Worm (Caenorhabditis elegans): ENCODE data around the gene dnj-17.

Gene dnj-17

DNA sequence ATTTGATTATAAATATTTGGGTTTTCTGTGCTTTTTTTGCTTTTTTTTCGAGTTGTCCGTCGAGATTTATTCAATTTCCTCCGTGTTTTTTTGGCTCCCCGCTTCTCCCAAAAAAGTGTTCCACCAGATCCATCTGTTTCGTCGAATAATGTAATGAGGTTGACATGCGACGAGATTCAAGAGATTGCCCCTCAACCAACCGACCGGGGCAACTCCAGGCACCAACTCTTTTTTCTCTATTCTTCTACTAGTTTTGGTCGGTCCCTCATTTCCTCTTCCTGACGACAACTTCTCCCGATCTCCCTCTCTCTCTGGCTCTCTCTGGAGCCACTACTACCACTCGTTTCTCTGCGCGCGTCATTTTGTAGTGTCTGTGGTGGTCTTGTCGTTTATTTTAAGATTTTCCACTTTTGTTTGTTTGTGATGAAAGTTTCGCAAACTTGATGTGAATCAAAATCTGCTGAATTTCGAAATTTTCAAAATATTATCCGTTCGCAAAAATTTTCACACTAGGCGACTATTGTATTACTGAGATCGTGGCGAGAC is 45.3 kb downstream of the dnj-17 start:
- no peak for TF ChIP-seq unc-62 (GFP tag; optimal IDR thresholded peaks at IDR 0.05)

DNA sequence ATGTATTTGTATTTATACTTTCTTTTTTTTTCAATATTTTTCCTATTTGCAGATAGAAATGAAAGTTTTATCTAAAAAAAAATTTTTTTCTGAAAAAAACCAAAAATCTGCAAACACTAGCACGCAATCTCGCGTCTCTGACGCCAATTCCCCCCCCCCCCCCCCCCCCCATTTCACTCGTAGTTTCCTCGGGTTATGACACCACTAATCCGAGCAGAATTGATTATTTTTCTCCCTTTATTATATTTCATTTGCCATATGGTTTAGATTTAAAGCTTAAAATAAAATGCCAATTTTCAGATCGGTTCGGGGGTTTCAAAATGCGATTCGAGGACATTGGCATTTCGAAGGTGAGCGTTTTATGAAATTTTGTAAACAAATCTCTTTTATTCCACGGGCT is 46.4 kb downstream of the dnj-17 start, which contains the start of gene mtm-6:
Gene mtm-6, plus strand, starts transcription at position 301 of the 400 bp plus-strand sequence.
- no peak for TF ChIP-seq unc-62 (GFP tag; optimal IDR thresholded peaks at IDR 0.05)

DNA sequence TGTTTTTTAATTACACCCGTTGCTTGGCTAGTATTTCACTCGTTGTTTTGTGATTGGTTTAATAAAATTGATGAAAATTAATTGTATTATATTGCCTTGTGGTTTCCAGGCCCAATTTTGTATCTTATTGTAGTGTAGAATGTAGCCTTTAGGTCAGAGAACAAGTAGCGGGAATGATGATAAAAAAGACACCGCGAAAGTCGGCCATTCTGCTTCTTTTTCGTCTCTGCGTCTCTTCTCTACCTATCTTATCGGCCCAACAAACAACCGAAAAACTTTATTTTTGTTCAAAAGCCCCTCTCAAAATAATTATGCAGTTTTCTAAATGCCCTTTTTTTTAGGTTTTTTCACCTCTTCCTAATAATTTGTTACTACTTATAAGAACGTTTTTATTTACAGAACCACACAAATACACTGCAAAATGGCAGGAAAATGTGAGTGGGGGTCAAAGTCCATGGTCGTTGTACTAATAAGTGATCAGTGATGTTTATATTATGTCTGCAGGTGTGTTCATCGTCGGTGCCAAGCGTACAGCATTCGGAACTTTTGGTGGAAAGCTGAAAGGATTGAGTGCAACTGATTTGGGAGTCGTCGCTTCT is 48.5 kb downstream of the dnj-17 start, which contains the start of gene acaa-2:
Gene acaa-2, plus strand, starts transcription at position 400 of the 599 bp plus-strand sequence.
- TF ChIP-seq unc-62 (GFP tag; optimal IDR thresholded peaks at IDR 0.05): no peak

ce11 chrIII:13343562-13344139 is 49.5 kb downstream of the dnj-17 start:
- no peak for TF ChIP-seq unc-62 (GFP tag; optimal IDR thresholded peaks at IDR 0.05)

ce11 chrIII:13343117-13343516 is 50.0 kb downstream of the dnj-17 start, which contains the start of gene ife-1:
ife-1 (plus strand) TSS chrIII:13343417.
- TF ChIP-seq unc-62 (GFP tag; optimal IDR thresholded peaks at IDR 0.05): no peak

DNA sequence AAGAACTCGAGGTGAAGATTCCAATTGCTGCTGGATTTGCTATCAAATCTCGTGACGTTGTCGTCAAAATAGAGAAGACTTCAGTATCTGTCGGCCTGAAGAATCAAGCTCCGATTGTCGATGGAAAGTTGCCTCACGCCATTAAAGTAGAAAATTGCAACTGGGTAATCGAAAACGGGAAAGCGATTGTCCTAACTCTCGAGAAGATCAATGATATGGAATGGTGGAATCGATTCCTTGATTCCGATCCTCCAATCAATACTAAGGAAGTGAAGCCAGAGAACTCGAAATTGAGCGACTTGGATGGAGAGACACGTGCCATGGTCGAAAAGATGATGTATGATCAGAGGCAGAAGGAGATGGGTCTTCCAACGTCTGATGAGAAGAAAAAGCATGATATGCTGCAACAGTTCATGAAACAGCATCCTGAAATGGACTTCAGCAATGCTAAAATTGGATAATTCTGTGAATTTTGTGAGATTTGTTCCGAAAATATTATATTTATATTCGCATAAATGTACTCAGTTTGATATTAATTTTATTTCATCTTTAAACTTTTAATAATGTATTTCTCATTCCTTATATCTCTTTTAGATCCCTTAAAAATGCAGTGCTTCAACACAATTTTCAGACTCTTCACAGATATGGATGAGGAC is 50.9 kb downstream of the dnj-17 start, which contains the start of gene dro-1:
Gene dro-1, plus strand, starts transcription at position 606 of the 656 bp plus-strand sequence.
- no peak for TF ChIP-seq unc-62 (GFP tag; optimal IDR thresholded peaks at IDR 0.05)

DNA sequence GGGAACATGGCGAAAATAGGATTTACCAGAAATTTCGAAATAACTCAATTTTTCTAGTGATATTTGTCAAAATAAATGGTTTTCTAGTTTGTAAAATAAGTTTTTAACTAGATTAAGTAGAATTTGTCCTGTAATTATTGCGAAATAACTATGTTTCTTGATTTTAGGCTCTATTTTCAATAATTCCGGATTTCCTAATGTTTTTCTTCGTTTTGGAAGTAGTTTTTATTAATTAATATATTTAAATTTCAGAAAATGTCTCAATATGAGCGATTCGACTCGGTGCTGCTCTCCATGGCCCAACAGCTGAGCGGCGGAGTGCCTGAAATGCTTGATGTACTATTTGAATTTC is 51.9 kb downstream of the dnj-17 start, which contains the start of gene nud-1:
Gene nud-1, plus strand, starts transcription at position 253 of the 352 bp plus-strand sequence.
- no peak for TF ChIP-seq unc-62 (GFP tag; optimal IDR thresholded peaks at IDR 0.05)
